Fruit fly (Drosophila melanogaster) whole organism, embryonic: Measurements from ENCODE around the gene Dscam2.

Source experiments
- Abd-B ChIP-seq: fragments of 200-800 bp; sonication (Bioruptor generic); optimal IDR thresholded peaks from 2 replicates; lab custom pipeline; 2018; ENCODE audit warnings: missing biosample characterization, mild to moderate bottlenecking, missing genetic modification characterization, moderate library complexity
- Ada2b ChIP-seq: fragments of 200-800 bp; sonication (Bioruptor generic); IDR thresholded peaks from 2 replicates; pipeline ENCODE4 v1.3.6; 2022; ENCODE audit warnings: missing biosample characterization, missing genetic modification characterization
- Atf3 ChIP-seq: fragments of 200-800 bp; sonication (Bioruptor generic); optimal IDR thresholded peaks from 3 replicates; lab custom pipeline; 2016; ENCODE audit warnings: missing biosample characterization, missing genetic modification characterization
- CG10366 ChIP-seq: fragments of 200-800 bp; sonication (Bioruptor generic); IDR thresholded peaks from 2 replicates; pipeline ENCODE4 v1.3.6; 2022; ENCODE audit warnings: missing biosample characterization, missing genetic modification characterization
- CG10654 ChIP-seq: fragments of 200-800 bp; sonication (Bioruptor generic); optimal IDR thresholded peaks from 2 replicates; lab custom pipeline; 2016; ENCODE audit warnings: missing biosample characterization, missing genetic modification characterization
- CG11560 ChIP-seq: fragments of 200-800 bp; sonication (Bioruptor generic); IDR thresholded peaks from 3 replicates; pipeline ENCODE4 v1.3.6; 2022; ENCODE audit warnings: missing biosample characterization, missing genetic modification characterization
- CG15011 ChIP-seq: fragments of 200-800 bp; sonication (Bioruptor generic); optimal IDR thresholded peaks from 3 replicates; lab custom pipeline; 2018; ENCODE audit warnings: missing biosample characterization, mild to moderate bottlenecking, missing genetic modification characterization
- CG15269 ChIP-seq: fragments of 200-800 bp; sonication (Bioruptor generic); optimal IDR thresholded peaks from 2 replicates; lab custom pipeline; 2018; ENCODE audit warnings: missing biosample characterization, mild to moderate bottlenecking, missing genetic modification characterization, moderate library complexity
- CG17568 ChIP-seq: fragments of 200-800 bp; sonication (Bioruptor generic); optimal IDR thresholded peaks from 2 replicates; lab custom pipeline; 2018; ENCODE audit warnings: missing biosample characterization, mild to moderate bottlenecking, missing genetic modification characterization, moderate library complexity
- CG17829 ChIP-seq: fragments of 200-800 bp; optimal IDR thresholded peaks from 2 replicates; lab custom pipeline; 2019; ENCODE audit warnings: missing biosample characterization, mild to moderate bottlenecking, missing genetic modification characterization, moderate library complexity
- CG2129 ChIP-seq: fragments of 200-800 bp; sonication (Bioruptor generic); IDR thresholded peaks from 2 replicates; pipeline ENCODE4 v1.3.6; 2022; ENCODE audit warnings: missing biosample characterization, missing genetic modification characterization; ENCODE audit not compliant: partially characterized antibody
- CG31365 ChIP-seq: fragments of 200-800 bp; sonication (Bioruptor generic); optimal IDR thresholded peaks from 2 replicates; lab custom pipeline; 2018; ENCODE audit warnings: missing biosample characterization, mild to moderate bottlenecking, missing genetic modification characterization
- CG4424 ChIP-seq: fragments of 200-800 bp; sonication (Bioruptor generic); optimal IDR thresholded peaks from 3 replicates; lab custom pipeline; 2016; ENCODE audit warnings: missing biosample characterization, missing genetic modification characterization
- CG4617 ChIP-seq: fragments of 200-800 bp; sonication (Bioruptor generic); optimal IDR thresholded peaks from 3 replicates; lab custom pipeline; 2016; ENCODE audit warnings: missing biosample characterization, missing genetic modification characterization, borderline replicate concordance
- CG4854 ChIP-seq: fragments of 200-800 bp; sonication (Bioruptor generic); optimal IDR thresholded peaks from 2 replicates; lab custom pipeline; 2016; ENCODE audit warnings: missing biosample characterization, missing genetic modification characterization, inconsistent platforms
- CG7372 ChIP-seq: fragments of 200-800 bp; sonication (Bioruptor generic); IDR thresholded peaks from 2 replicates; pipeline ENCODE4 v1.3.6; 2022; ENCODE audit warnings: missing biosample characterization, missing genetic modification characterization
- CG9797 ChIP-seq: fragments of 200-800 bp; sonication (Bioruptor generic); optimal IDR thresholded peaks from 3 replicates; lab custom pipeline; 2018; ENCODE audit warnings: missing biosample characterization, mild to moderate bottlenecking, missing genetic modification characterization
- Chrac-16 ChIP-seq: fragments of 200-800 bp; sonication (Bioruptor generic); optimal IDR thresholded peaks from 3 replicates; lab custom pipeline; 2016; ENCODE audit warnings: missing biosample characterization, missing genetic modification characterization
- CkIIα-i1 ChIP-seq: fragments of 200-800 bp; sonication (Bioruptor generic); IDR thresholded peaks from 2 replicates; pipeline ENCODE4 v1.3.6; 2022; ENCODE audit warnings: missing biosample characterization, missing genetic modification characterization
- E2f1 ChIP-seq: fragments of 200-800 bp; sonication (Bioruptor generic); IDR thresholded peaks from 2 replicates; pipeline ENCODE4 v1.3.6; 2022; ENCODE audit warnings: missing biosample characterization, missing genetic modification characterization
- Fer3 ChIP-seq: fragments of 200-800 bp; sonication (Bioruptor generic); optimal IDR thresholded peaks from 2 replicates; lab custom pipeline; 2018; ENCODE audit warnings: missing biosample characterization, mild to moderate bottlenecking, missing genetic modification characterization, moderate library complexity
- Gsc ChIP-seq: fragments of 200-800 bp; sonication (Bioruptor generic); IDR thresholded peaks from 2 replicates; pipeline ENCODE4 v1.3.6; 2022; ENCODE audit warnings: missing biosample characterization, missing genetic modification characterization
- HLHmδ ChIP-seq: fragments of 200-800 bp; sonication (Bioruptor generic); optimal IDR thresholded peaks from 2 replicates; lab custom pipeline; 2018; ENCODE audit warnings: missing biosample characterization, mild to moderate bottlenecking, missing genetic modification characterization, moderate library complexity
- Lim3 ChIP-seq: fragments of 200-800 bp; sonication (Bioruptor generic); IDR thresholded peaks from 2 replicates; pipeline ENCODE4 v1.3.6; 2022; ENCODE audit warnings: missing biosample characterization, missing genetic modification characterization
- MESR4 ChIP-seq: fragments of 200-800 bp; sonication (Bioruptor generic); optimal IDR thresholded peaks from 2 replicates; lab custom pipeline; 2018; ENCODE audit warnings: missing biosample characterization, mild to moderate bottlenecking, missing genetic modification characterization, moderate library complexity
- MTF-1 ChIP-seq: fragments of 200-800 bp; sonication (Bioruptor generic); optimal IDR thresholded peaks from 2 replicates; lab custom pipeline; 2018; ENCODE audit warnings: missing biosample characterization, mild to moderate bottlenecking, missing genetic modification characterization, borderline replicate concordance
- Mrtf ChIP-seq: fragments of 200-800 bp; sonication (Bioruptor generic); IDR thresholded peaks from 3 replicates; pipeline ENCODE4 v1.3.6; 2022; ENCODE audit warnings: missing biosample characterization, missing genetic modification characterization
- Nf-YA ChIP-seq: fragments of 200-800 bp; sonication (Bioruptor generic); IDR thresholded peaks from 2 replicates; pipeline ENCODE4 v1.3.6; 2022; ENCODE audit warnings: missing biosample characterization, missing genetic modification characterization
- Oaz ChIP-seq: fragments of 200-800 bp; sonication (Bioruptor generic); IDR thresholded peaks from 2 replicates; pipeline ENCODE4 v1.3.6; 2022; ENCODE audit warnings: missing biosample characterization, missing genetic modification characterization
- Scr ChIP-seq: fragments of 200-800 bp; sonication (Bioruptor generic); IDR thresholded peaks from 2 replicates; pipeline ENCODE4 v1.3.6; 2022; ENCODE audit warnings: missing biosample characterization, missing genetic modification characterization; ENCODE audit not compliant: partially characterized antibody
- TFAM ChIP-seq: fragments of 200-800 bp; sonication (Bioruptor generic); optimal IDR thresholded peaks from 2 replicates; lab custom pipeline; 2017; ENCODE audit warnings: missing biosample characterization, missing genetic modification characterization, inconsistent platforms
- abd-A ChIP-seq: fragments of 200-800 bp; sonication (Bioruptor generic); optimal IDR thresholded peaks from 3 replicates; lab custom pipeline; 2019; ENCODE audit warnings: missing biosample characterization, mild to moderate bottlenecking, missing genetic modification characterization, moderate library complexity
- ac ChIP-seq: fragments of 200-800 bp; sonication (Bioruptor generic); optimal IDR thresholded peaks from 3 replicates; lab custom pipeline; 2017; ENCODE audit warnings: missing biosample characterization, mild to moderate bottlenecking, missing genetic modification characterization
- cas ChIP-seq: fragments of 200-800 bp; sonication (Bioruptor generic); IDR thresholded peaks from 2 replicates; pipeline ENCODE4 v1.3.6; 2022; ENCODE audit warnings: missing biosample characterization, missing genetic modification characterization
- corto ChIP-seq: fragments of 200-800 bp; sonication (Bioruptor generic); optimal IDR thresholded peaks from 2 replicates; lab custom pipeline; 2016; ENCODE audit warnings: missing biosample characterization, mild to moderate bottlenecking, missing genetic modification characterization, moderate library complexity
- cwo ChIP-seq: fragments of 200-800 bp; sonication (Bioruptor generic); optimal IDR thresholded peaks from 3 replicates; lab custom pipeline; 2017; ENCODE audit warnings: missing biosample characterization, missing genetic modification characterization, mild to moderate bottlenecking, moderate library complexity, missing genetic modification reagents
- dysf ChIP-seq: fragments of 200-800 bp; sonication (Bioruptor generic); IDR thresholded peaks from 3 replicates; pipeline ENCODE4 v1.3.6; 2022; ENCODE audit warnings: missing biosample characterization, missing genetic modification characterization
- eve ChIP-seq, 2 experiments: fragments of >200 bp; optimal IDR thresholded peaks; 2 replicates each; lab custom pipeline; 2017; ENCODE audit warnings: missing biosample characterization in 2 of 2, missing genetic modification characterization in 2 of 2
- gem ChIP-seq: fragments of 200-800 bp; sonication (Bioruptor generic); optimal IDR thresholded peaks from 2 replicates; lab custom pipeline; 2019; ENCODE audit warnings: missing biosample characterization, mild to moderate bottlenecking, missing genetic modification characterization, moderate library complexity
- h ChIP-seq: fragments of >200 bp; optimal IDR thresholded peaks from 2 replicates; lab custom pipeline; 2017
- hb ChIP-seq: fragments of 200-800 bp; sonication (Bioruptor generic); IDR thresholded peaks from 3 replicates; pipeline ENCODE4 v1.3.6; 2022; ENCODE audit warnings: missing biosample characterization, missing genetic modification characterization; ENCODE audit not compliant: partially characterized antibody
- hth ChIP-seq: fragments of >200 bp; optimal IDR thresholded peaks from 2 replicates; lab custom pipeline; 2017; ENCODE audit warnings: inconsistent platforms
- nau ChIP-seq: fragments of 200-800 bp; sonication (Bioruptor generic); optimal IDR thresholded peaks from 3 replicates; lab custom pipeline; 2017; ENCODE audit warnings: missing biosample characterization, mild to moderate bottlenecking, missing genetic modification characterization, missing genetic modification reagents
- nmo ChIP-seq: fragments of 200-800 bp; sonication (Bioruptor generic); optimal IDR thresholded peaks from 2 replicates; lab custom pipeline; 2018; ENCODE audit warnings: missing biosample characterization, mild to moderate bottlenecking, missing genetic modification characterization, moderate library complexity
- onecut ChIP-seq: fragments of 200-800 bp; sonication (Bioruptor generic); IDR thresholded peaks from 2 replicates; pipeline ENCODE4 v1.3.6; 2022; ENCODE audit warnings: missing biosample characterization, missing genetic modification characterization
- phol ChIP-seq: fragments of 200-800 bp; sonication (Bioruptor generic); optimal IDR thresholded peaks from 3 replicates; lab custom pipeline; 2018; ENCODE audit warnings: missing biosample characterization, mild to moderate bottlenecking, missing genetic modification characterization, moderate library complexity
- sqz ChIP-seq: fragments of 200-800 bp; sonication (Bioruptor generic); optimal IDR thresholded peaks from 3 replicates; lab custom pipeline; 2018; ENCODE audit warnings: missing biosample characterization, mild to moderate bottlenecking, missing genetic modification characterization
- toy ChIP-seq: fragments of 200-800 bp; sonication (Bioruptor generic); IDR thresholded peaks from 2 replicates; pipeline ENCODE4 v1.3.6; 2022; ENCODE audit warnings: missing biosample characterization, missing genetic modification characterization
- ttk ChIP-seq: fragments of 200-800 bp; sonication (Bioruptor generic); IDR thresholded peaks from 2 replicates; pipeline ENCODE4 v2.1.2; 2022; ENCODE audit warnings: missing biosample characterization, missing genetic modification characterization
- tx ChIP-seq: fragments of 200-800 bp; sonication (Bioruptor generic); optimal IDR thresholded peaks from 2 replicates; lab custom pipeline; 2016; ENCODE audit warnings: missing biosample characterization, missing genetic modification characterization
- zen ChIP-seq: fragments of 200-800 bp; sonication (Bioruptor generic); optimal IDR thresholded peaks from 3 replicates; lab custom pipeline; 2018; ENCODE audit warnings: missing biosample characterization, mild to moderate bottlenecking, missing genetic modification characterization, moderate library complexity
- zen2 ChIP-seq: fragments of 200-800 bp; sonication (Bioruptor generic); IDR thresholded peaks from 3 replicates; pipeline ENCODE4 v1.3.6; 2022; ENCODE audit warnings: missing biosample characterization, missing genetic modification characterization; ENCODE audit not compliant: partially characterized antibody

Dscam2 gene

dm6 chr3L:7153634-7154033, 36.1 kb downstream of the Dscam2 start (continued):
- TF ChIP-seq zen2 (GFP tag; lab: Robert Waterston, UW) (no peak), tx (GFP tag; lab: Kevin White, UChicago) (no peak), CG10366 (GFP tag; lab: Robert Waterston, UW) (no peak), eve (GFP tag; optimal IDR thresholded peaks at IDR 0.05; lab: Kevin White, UChicago) (no peak), CG2129 (GFP tag; lab: Robert Waterston, UW) (no peak), toy (GFP tag; lab: Robert Waterston, UW) (no peak), Chrac-16 (no peak), Mrtf (GFP tag; lab: Robert Waterston, UW) (no peak), Lim3 (GFP tag; lab: Robert Waterston, UW) (no peak), ttk (GFP tag; lab: Robert Waterston, UW) (no peak), Fer3 (tag; lab: Kevin White, UChicago) (no peak), Scr (GFP tag; lab: Robert Waterston, UW) (no peak), nau (GFP tag; lab: Kevin White, UChicago) (no peak), phol (tag; lab: Kevin White, UChicago) (peak; percentile 23), CG4617 (GFP tag; lab: Kevin White, UChicago) (no peak), abd-A (tag; lab: Kevin White, UChicago) (no peak), hb (no peak), dysf (GFP tag; lab: Robert Waterston, UW) (no peak), E2f1 (GFP tag; lab: Robert Waterston, UW) (no peak), h (lab: Kevin White, UChicago) (no peak), MTF-1 (GFP tag; lab: Kevin White, UChicago) (no peak), ac (GFP tag; lab: Kevin White, UChicago) (no peak), CG11560 (tag; lab: Robert Waterston, UW) (no peak), HLHmδ (GFP tag; lab: Kevin White, UChicago) (no peak), Oaz (no peak), Abd-B (GFP tag; lab: Kevin White, UChicago) (no peak), corto (GFP tag; lab: Kevin White, UChicago) (no peak), zen (tag; lab: Kevin White, UChicago) (no peak), CG4424 (GFP tag; lab: Kevin White, UChicago) (peak; percentile 28), Atf3 (GFP tag; lab: Kevin White, UChicago) (no peak), CG17829 (tag; lab: Kevin White, UChicago) (peak; percentile 2), TFAM (GFP tag; lab: Kevin White, UChicago) (no peak), CG15269 (peak; percentile 11), MESR4 (GFP tag; lab: Kevin White, UChicago) (no peak), nmo (peak; percentile 26), onecut (no peak), Ada2b (GFP tag; lab: Robert Waterston, UW) (no peak), CG15011 (no peak), sqz (GFP tag; lab: Kevin White, UChicago) (no peak), cas (no peak), CkIIα-i1 (no peak), Gsc (GFP tag; lab: Robert Waterston, UW) (no peak), CG17568 (no peak), CG7372 (GFP tag; lab: Robert Waterston, UW) (no peak), Nf-YA (no peak), gem (tag; lab: Kevin White, UChicago) (peak; percentile 48), CG10654 (no peak), CG4854 (GFP tag; lab: Kevin White, UChicago) (no peak), CG31365 (tag; lab: Kevin White, UChicago) (no peak), CG9797 (GFP tag; lab: Kevin White, UChicago) (no peak), hth (no peak), cwo (GFP tag; lab: Kevin White, UChicago) (no peak)
